Fruit fly (Drosophila melanogaster): Measurements from ENCODE around the gene gl.

DNA sequence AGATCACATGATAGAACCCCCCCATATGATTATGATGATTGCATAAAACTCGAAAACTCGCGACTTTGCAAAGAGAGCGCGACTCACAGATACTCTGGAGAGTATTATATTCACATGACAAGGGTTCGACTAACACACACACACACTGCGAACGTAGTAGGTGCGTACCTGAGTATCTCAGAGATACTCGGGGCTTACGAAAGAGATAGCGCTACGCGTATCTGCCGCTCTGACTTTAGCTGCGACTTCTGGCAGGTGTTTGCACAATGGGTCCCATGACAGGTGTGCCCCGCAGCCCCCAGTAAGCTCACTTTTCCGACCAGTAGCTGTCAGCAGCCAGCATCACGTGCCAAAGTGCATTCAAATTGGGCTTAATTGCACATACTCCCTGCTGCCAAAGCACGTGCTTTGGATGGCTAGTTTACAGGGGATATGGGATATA lies 25.9 kb upstream of the gl start:
- TF ChIP-seq CTCF (optimal IDR thresholded peaks at IDR 0.05) (no peak), CG8478 (optimal IDR thresholded peaks at IDR 0.05) (no peak)
